Fruit fly (Drosophila melanogaster) whole organism, embryonic: ENCODE results near the gene CG7607.
A peak's percentile ranks its signal among the peaks of the same experiment; 100 is the strongest.

ENCODE experiments used
- Blimp-1 ChIP-seq: fragments of 200-800 bp; sonication (Bioruptor generic); optimal IDR thresholded peaks from 3 replicates; lab custom pipeline; 2018; ENCODE audit warnings: missing biosample characterization, missing genetic modification characterization, mild to moderate bottlenecking, moderate library complexity, missing genetic modification reagents
- CG10147 ChIP-seq: fragments of 200-800 bp; sonication (Bioruptor generic); optimal IDR thresholded peaks from 2 replicates; lab custom pipeline; 2019; ENCODE audit warnings: missing biosample characterization, mild to moderate bottlenecking, missing genetic modification characterization, moderate library complexity
- CG10543 ChIP-seq: fragments of 200-800 bp; sonication (Bioruptor generic); optimal IDR thresholded peaks from 3 replicates; lab custom pipeline; 2017; ENCODE audit warnings: missing biosample characterization, mild to moderate bottlenecking, missing genetic modification characterization, moderate library complexity
- CG10654 ChIP-seq: fragments of 200-800 bp; sonication (Bioruptor generic); optimal IDR thresholded peaks from 2 replicates; lab custom pipeline; 2016; ENCODE audit warnings: missing biosample characterization, missing genetic modification characterization
- CG11093 ChIP-seq: fragments of 200-800 bp; sonication (Bioruptor generic); IDR thresholded peaks from 3 replicates; pipeline ENCODE4 v1.3.6; 2022; ENCODE audit warnings: missing biosample characterization, missing genetic modification characterization
- CG11695 ChIP-seq: fragments of 200-800 bp; sonication (Bioruptor generic); IDR thresholded peaks from 3 replicates; pipeline ENCODE4 v1.3.6; 2022; ENCODE audit warnings: missing biosample characterization, missing genetic modification characterization
- CG14014 ChIP-seq: fragments of 200-800 bp; sonication (Bioruptor generic); IDR thresholded peaks from 2 replicates; pipeline ENCODE4 v1.3.6; 2022; ENCODE audit warnings: missing biosample characterization, missing genetic modification characterization
- CG15601 ChIP-seq: fragments of 200-800 bp; sonication (Bioruptor generic); optimal IDR thresholded peaks from 3 replicates; lab custom pipeline; 2019; ENCODE audit warnings: missing biosample characterization, mild to moderate bottlenecking, missing genetic modification characterization, moderate library complexity
- CG1602 ChIP-seq: fragments of 200-800 bp; sonication (Bioruptor generic); optimal IDR thresholded peaks from 3 replicates; lab custom pipeline; 2016; ENCODE audit warnings: missing biosample characterization, missing genetic modification characterization
- CG1603 ChIP-seq: fragments of 200-800 bp; sonication (Bioruptor generic); optimal IDR thresholded peaks from 2 replicates; lab custom pipeline; 2019; ENCODE audit warnings: missing biosample characterization, mild to moderate bottlenecking, missing genetic modification characterization, moderate library complexity
- CG17568 ChIP-seq: fragments of 200-800 bp; sonication (Bioruptor generic); optimal IDR thresholded peaks from 2 replicates; lab custom pipeline; 2018; ENCODE audit warnings: missing biosample characterization, mild to moderate bottlenecking, missing genetic modification characterization, moderate library complexity
- CG1832 ChIP-seq: fragments of 200-800 bp; sonication (Bioruptor generic); optimal IDR thresholded peaks from 2 replicates; lab custom pipeline; 2017; ENCODE audit warnings: missing biosample characterization, mild to moderate bottlenecking, missing genetic modification characterization, inconsistent platforms
- CG3065 ChIP-seq: fragments of 200-800 bp; sonication (Bioruptor generic); optimal IDR thresholded peaks from 2 replicates; lab custom pipeline; 2016; ENCODE audit warnings: missing biosample characterization, missing genetic modification characterization
- CG3281 ChIP-seq: fragments of 200-800 bp; sonication (Bioruptor generic); optimal IDR thresholded peaks from 3 replicates; lab custom pipeline; 2017; ENCODE audit warnings: missing biosample characterization, mild to moderate bottlenecking, missing genetic modification characterization
- CG33557 ChIP-seq: fragments of 200-800 bp; sonication (Bioruptor generic); optimal IDR thresholded peaks from 2 replicates; lab custom pipeline; 2019; ENCODE audit warnings: missing biosample characterization, mild to moderate bottlenecking, missing genetic modification characterization, moderate library complexity
- CG43689 ChIP-seq: fragments of 200-800 bp; sonication (Bioruptor generic); IDR thresholded peaks from 2 replicates; pipeline ENCODE4 v1.3.6; 2022; ENCODE audit warnings: missing biosample characterization, missing genetic modification characterization
- CG7745 ChIP-seq: fragments of 200-800 bp; sonication (Bioruptor generic); optimal IDR thresholded peaks from 2 replicates; lab custom pipeline; 2018; ENCODE audit warnings: missing biosample characterization, mild to moderate bottlenecking, missing genetic modification characterization, moderate library complexity
- CG7786 ChIP-seq: fragments of 200-800 bp; sonication (Bioruptor generic); optimal IDR thresholded peaks from 2 replicates; lab custom pipeline; 2016; ENCODE audit warnings: missing biosample characterization, missing genetic modification characterization
- CG8478 ChIP-seq: fragments of >200 bp; optimal IDR thresholded peaks from 2 replicates; lab custom pipeline; 2018
- CG8944 ChIP-seq: fragments of 200-800 bp; sonication (Bioruptor generic); optimal IDR thresholded peaks from 3 replicates; lab custom pipeline; 2016; ENCODE audit warnings: missing biosample characterization, missing genetic modification characterization
- CG9727 ChIP-seq: fragments of 200-800 bp; sonication (Bioruptor generic); optimal IDR thresholded peaks from 3 replicates; lab custom pipeline; 2017; ENCODE audit warnings: missing biosample characterization, mild to moderate bottlenecking, missing genetic modification characterization
- CTCF ChIP-seq: fragments of 200-800 bp; sonication (Bioruptor generic); optimal IDR thresholded peaks from 2 replicates; lab custom pipeline; 2017; ENCODE audit warnings: missing biosample characterization, mild to moderate bottlenecking, missing genetic modification characterization, moderate library complexity
- Camta ChIP-seq: fragments of 200-800 bp; sonication (Bioruptor generic); optimal IDR thresholded peaks from 2 replicates; lab custom pipeline; 2016; ENCODE audit warnings: missing biosample characterization, missing genetic modification characterization
- Doc2 ChIP-seq: fragments of 200-800 bp; sonication (Bioruptor generic); IDR thresholded peaks from 2 replicates; pipeline ENCODE4 v1.3.6; 2022; ENCODE audit warnings: missing biosample characterization, missing genetic modification characterization
- Dp ChIP-seq: fragments of 200-800 bp; sonication (Bioruptor generic); optimal IDR thresholded peaks from 2 replicates; lab custom pipeline; 2018; ENCODE audit warnings: missing biosample characterization, mild to moderate bottlenecking, missing genetic modification characterization, moderate library complexity
- HLH54F ChIP-seq: fragments of 200-800 bp; sonication (Bioruptor generic); optimal IDR thresholded peaks from 3 replicates; lab custom pipeline; 2016; ENCODE audit warnings: missing biosample characterization, missing genetic modification characterization
- Hey ChIP-seq: fragments of 200-800 bp; sonication (Bioruptor generic); optimal IDR thresholded peaks from 3 replicates; lab custom pipeline; 2018; ENCODE audit warnings: missing biosample characterization, mild to moderate bottlenecking, missing genetic modification characterization
- HmgD ChIP-seq: fragments of 200-800 bp; sonication (Bioruptor generic); optimal IDR thresholded peaks from 3 replicates; lab custom pipeline; 2016; ENCODE audit warnings: missing biosample characterization, missing genetic modification characterization
- HmgZ ChIP-seq: fragments of 200-800 bp; sonication (Bioruptor generic); optimal IDR thresholded peaks from 2 replicates; lab custom pipeline; 2018; ENCODE audit warnings: missing biosample characterization, mild to moderate bottlenecking, missing genetic modification characterization
- Jarid2 ChIP-seq: fragments of 200-800 bp; sonication (Bioruptor generic); optimal IDR thresholded peaks from 3 replicates; lab custom pipeline; 2017; ENCODE audit warnings: mild to moderate bottlenecking, missing biosample characterization, missing genetic modification reagents, missing genetic modification characterization
- NC2α ChIP-seq: fragments of 200-800 bp; sonication (Bioruptor generic); optimal IDR thresholded peaks from 2 replicates; lab custom pipeline; 2016; ENCODE audit warnings: missing biosample characterization, missing genetic modification characterization
- Ravus ChIP-seq: fragments of 200-800 bp; sonication (Bioruptor generic); IDR thresholded peaks from 2 replicates; pipeline ENCODE4 v1.3.6; 2022; ENCODE audit warnings: missing biosample characterization, missing genetic modification characterization
- Sry-β ChIP-seq: fragments of 200-800 bp; sonication (Bioruptor generic); optimal IDR thresholded peaks from 2 replicates; lab custom pipeline; 2018; ENCODE audit warnings: missing biosample characterization, mild to moderate bottlenecking, missing genetic modification characterization, moderate library complexity
- Trl ChIP-seq, 3 experiments: fragments of >200 bp in 2 of 3; fragments of 200-800 bp in 1 of 3; sonication (Bioruptor generic) in 1 of 3; optimal IDR thresholded peaks; 2 replicates in 1 of 3; 3 replicates in 2 of 3; lab custom pipeline; 2016 to 2017; ENCODE audit warnings: missing biosample characterization in 1 of 3, missing genetic modification characterization in 1 of 3
- ara ChIP-seq: fragments of 200-800 bp; sonication (Bioruptor generic); IDR thresholded peaks from 2 replicates; pipeline ENCODE4 v1.3.6; 2022; ENCODE audit warnings: missing biosample characterization, missing genetic modification characterization
- bcd ChIP-seq: fragments of 200-800 bp; sonication (Bioruptor generic); optimal IDR thresholded peaks from 2 replicates; lab custom pipeline; 2017; ENCODE audit warnings: missing biosample characterization, mild to moderate bottlenecking, missing genetic modification characterization
- bowl ChIP-seq: fragments of 200-800 bp; sonication (Bioruptor generic); IDR thresholded peaks from 2 replicates; pipeline ENCODE4 v1.3.6; 2022; ENCODE audit warnings: missing biosample characterization, missing genetic modification characterization
- chinmo ChIP-seq: fragments of 200-800 bp; sonication (Bioruptor generic); IDR thresholded peaks from 4 replicates; pipeline ENCODE4 v1.3.6; 2022; ENCODE audit warnings: missing biosample characterization, missing genetic modification characterization; ENCODE audit not compliant: partially characterized antibody
- esg ChIP-seq: fragments of 200-800 bp; sonication (Bioruptor generic); conservative IDR thresholded peaks from 2 replicates; pipeline ENCODE4 v1.3.6; 2022; ENCODE audit warnings: missing biosample characterization, missing genetic modification characterization
- fd102C ChIP-seq: fragments of 200-800 bp; sonication (Bioruptor generic); optimal IDR thresholded peaks from 2 replicates; lab custom pipeline; 2018; ENCODE audit warnings: missing biosample characterization, mild to moderate bottlenecking, missing genetic modification characterization, moderate library complexity
- hb ChIP-seq: fragments of 200-800 bp; sonication (Bioruptor generic); IDR thresholded peaks from 3 replicates; pipeline ENCODE4 v1.3.6; 2022; ENCODE audit warnings: missing biosample characterization, missing genetic modification characterization; ENCODE audit not compliant: partially characterized antibody
- jumu ChIP-seq: fragments of 200-800 bp; sonication (Bioruptor generic); optimal IDR thresholded peaks from 3 replicates; lab custom pipeline; 2016; ENCODE audit warnings: missing biosample characterization, missing genetic modification characterization
- kah ChIP-seq: fragments of 200-800 bp; sonication (Bioruptor generic); optimal IDR thresholded peaks from 2 replicates; lab custom pipeline; 2018; ENCODE audit warnings: missing biosample characterization, mild to moderate bottlenecking, missing genetic modification characterization
- knrl ChIP-seq: fragments of 200-800 bp; sonication (Bioruptor generic); IDR thresholded peaks from 3 replicates; pipeline ENCODE4 v1.3.6; 2022; ENCODE audit warnings: missing biosample characterization, missing genetic modification characterization; ENCODE audit not compliant: partially characterized antibody
- lmd ChIP-seq: fragments of 200-800 bp; sonication (Bioruptor generic); IDR thresholded peaks from 2 replicates; pipeline ENCODE4 v1.3.6; 2022; ENCODE audit warnings: missing biosample characterization, missing genetic modification characterization
- org-1 ChIP-seq: fragments of 200-800 bp; sonication (Bioruptor generic); optimal IDR thresholded peaks from 2 replicates; lab custom pipeline; 2017; ENCODE audit warnings: missing biosample characterization, missing genetic modification characterization
- schlank ChIP-seq: fragments of 200-800 bp; sonication (Bioruptor generic); optimal IDR thresholded peaks from 2 replicates; lab custom pipeline; 2018; ENCODE audit warnings: missing biosample characterization, mild to moderate bottlenecking, missing genetic modification characterization
- ssp ChIP-seq: fragments of 200-800 bp; sonication (Bioruptor generic); IDR thresholded peaks from 2 replicates; pipeline ENCODE4 v1.3.6; 2022; ENCODE audit warnings: missing biosample characterization, missing genetic modification characterization
- sug ChIP-seq: fragments of 200-800 bp; optimal IDR thresholded peaks from 2 replicates; lab custom pipeline; 2019; ENCODE audit warnings: missing biosample characterization, mild to moderate bottlenecking, missing genetic modification characterization, moderate library complexity
- tap ChIP-seq: fragments of 200-800 bp; optimal IDR thresholded peaks from 3 replicates; lab custom pipeline; 2019; ENCODE audit warnings: missing biosample characterization, mild to moderate bottlenecking, missing genetic modification characterization, moderate library complexity
- tgo ChIP-seq: fragments of 200-800 bp; sonication (Bioruptor generic); IDR thresholded peaks from 3 replicates; pipeline ENCODE4 v1.3.6; 2022; ENCODE audit warnings: missing biosample characterization, missing genetic modification characterization
- tna ChIP-seq: fragments of 200-800 bp; sonication (Bioruptor generic); IDR thresholded peaks from 2 replicates; pipeline ENCODE4 v1.3.6; 2022; ENCODE audit warnings: missing biosample characterization, missing genetic modification characterization; ENCODE audit not compliant: partially characterized antibody

The CG7607 gene

dm6 chr3L:11248303-11248702, 48.9 kb downstream of the CG7607 start (continued):
- TF ChIP-seq CTCF (GFP tag; lab: Kevin White, UChicago) = peak; percentile 91
- no peak for TF ChIP-seq chinmo (GFP tag; lab: Robert Waterston, UW)
- TF ChIP-seq esg (GFP tag; lab: Robert Waterston, UW) = no peak
- peak; percentile 35; the same call in 1 of the 2 replicates for TF ChIP-seq CG14014 (GFP tag; lab: Robert Waterston, UW)
- TF ChIP-seq HmgD = no peak
- 0 out of 3 replicates have a peak, but pooled peaks have one; percentile 22 for TF ChIP-seq CG11695 (GFP tag; lab: Robert Waterston, UW)
- no peak for TF ChIP-seq NC2α (GFP tag; lab: Kevin White, UChicago)
- TF ChIP-seq Ravus = no peak
- peak; percentile 19 for TF ChIP-seq CG17568 (GFP tag; lab: Kevin White, UChicago)
- no peak for TF ChIP-seq ara (GFP tag; lab: Robert Waterston, UW)
- no peak for TF ChIP-seq CG33557
- no peak for TF ChIP-seq CG10147 (GFP tag; lab: Kevin White, UChicago)
- no peak for TF ChIP-seq hb
- no peak for TF ChIP-seq bowl (GFP tag; lab: Robert Waterston, UW)
- TF ChIP-seq Trl (optimal IDR thresholded peaks at IDR 0.05; lab: Kevin White, UChicago) = no peak
- no peak for TF ChIP-seq Trl (GFP tag; optimal IDR thresholded peaks at IDR 0.05; lab: Kevin White, UChicago)
- no peak; the same call in 2 of the 3 replicates for TF ChIP-seq tgo
- no peak for TF ChIP-seq lmd (GFP tag; lab: Robert Waterston, UW)
- TF ChIP-seq Hey (tag; lab: Kevin White, UChicago) = no peak
- no peak for TF ChIP-seq org-1 (GFP tag; lab: Kevin White, UChicago)
- no peak for TF ChIP-seq Blimp-1
- no peak for TF ChIP-seq CG1603 (tag; lab: Kevin White, UChicago)
- TF ChIP-seq CG43689 (GFP tag; lab: Robert Waterston, UW) = no peak
- no peak for TF ChIP-seq Dp (GFP tag; lab: Kevin White, UChicago)
- TF ChIP-seq sug (tag; lab: Kevin White, UChicago) = peak; percentile 44
- no peak for TF ChIP-seq jumu (GFP tag; lab: Kevin White, UChicago)
- peak; percentile 40 for TF ChIP-seq CG1832 (GFP tag; lab: Kevin White, UChicago)
- TF ChIP-seq CG8478 (lab: Kevin White, UChicago) = no peak
- TF ChIP-seq ssp = no peak
- no peak for TF ChIP-seq Sry-β (GFP tag; lab: Kevin White, UChicago)
- no peak for TF ChIP-seq HLH54F
- TF ChIP-seq tap (tag; lab: Kevin White, UChicago) = no peak
- no peak for TF ChIP-seq kah (GFP tag; lab: Kevin White, UChicago)
- TF ChIP-seq HmgZ (tag; lab: Kevin White, UChicago) = peak; percentile 24
- no peak for TF ChIP-seq Doc2 (GFP tag; lab: Robert Waterston, UW)
- no peak for TF ChIP-seq CG10543 (GFP tag; lab: Kevin White, UChicago)
- TF ChIP-seq Jarid2 = peak; percentile 65
- no peak for TF ChIP-seq CG9727 (GFP tag; lab: Kevin White, UChicago)
- no peak for TF ChIP-seq Camta
- no peak for TF ChIP-seq CG8944 (GFP tag; lab: Kevin White, UChicago)
- TF ChIP-seq schlank (tag; lab: Kevin White, UChicago) = no peak
- no peak for TF ChIP-seq bcd (GFP tag; lab: Kevin White, UChicago)
- peak; percentile 47 for TF ChIP-seq CG3281 (GFP tag; lab: Kevin White, UChicago)
- no peak for TF ChIP-seq CG10654
- no peak for TF ChIP-seq CG11093 (GFP tag; lab: Robert Waterston, UW)
- no peak for TF ChIP-seq CG7786 (GFP tag; lab: Kevin White, UChicago)
- TF ChIP-seq tna = no peak
- TF ChIP-seq knrl = no peak
- no peak for TF ChIP-seq CG3065
- TF ChIP-seq CG7745 = no peak
- TF ChIP-seq CG1602 (GFP tag; lab: Kevin White, UChicago) = no peak
- no peak for TF ChIP-seq fd102C (GFP tag; lab: Kevin White, UChicago)
- TF ChIP-seq CG15601 (tag; lab: Kevin White, UChicago) = no peak
